Worm (Caenorhabditis elegans) whole organism, mixed stage, embryonic: ENCODE results near the gene srv-6.

Source experiments
- M03D4.4 ChIP-seq: sonication (generic microtip); optimal IDR thresholded peaks from 2 replicates; lab custom pipeline; 2017; ENCODE audit warnings: mild to moderate bottlenecking, missing genetic modification characterization, missing compliant biosample characterization
- blmp-1 ChIP-seq: fragments of 150-350 bp; optimal IDR thresholded peaks from 2 replicates; lab custom pipeline; 2014; ENCODE audit warnings: missing biosample characterization, missing genetic modification characterization
- ceh-39 ChIP-seq: fragments of 150-350 bp; optimal IDR thresholded peaks from 2 replicates; lab custom pipeline; 2014; ENCODE audit warnings: missing biosample characterization, missing genetic modification characterization
- ceh-83 ChIP-seq: fragments of 200-800 bp; sonication (Bioruptor generic); optimal IDR thresholded peaks from 2 replicates; lab custom pipeline; 2018; ENCODE audit warnings: mild to moderate bottlenecking, missing genetic modification characterization, missing compliant biosample characterization
- ces-1 ChIP-seq: fragments of 150-350 bp; optimal IDR thresholded peaks from 2 replicates; lab custom pipeline; 2014; ENCODE audit warnings: missing biosample characterization, missing genetic modification reagents, missing genetic modification characterization
- cnd-1 ChIP-seq: fragments of 200-800 bp; sonication (Bioruptor generic); optimal IDR thresholded peaks from 2 replicates; lab custom pipeline; 2018; ENCODE audit warnings: mild to moderate bottlenecking, missing genetic modification characterization, missing compliant biosample characterization
- drap-1 ChIP-seq: fragments of 200-800 bp; sonication (Bioruptor generic); optimal IDR thresholded peaks from 3 replicates; lab custom pipeline; 2018; ENCODE audit warnings: mild to moderate bottlenecking, missing genetic modification characterization, missing compliant biosample characterization
- elt-1 ChIP-seq: sonication (generic microtip); optimal IDR thresholded peaks from 2 replicates; lab custom pipeline; 2017; ENCODE audit warnings: missing genetic modification characterization, mild to moderate bottlenecking, missing compliant biosample characterization, antibody characterized with exemption, moderate library complexity, borderline replicate concordance; ENCODE audit not compliant: insufficient read depth
- elt-3 ChIP-seq: fragments of 150-350 bp; optimal IDR thresholded peaks from 2 replicates; lab custom pipeline; 2014; ENCODE audit warnings: missing biosample characterization, missing genetic modification characterization
- flh-1 ChIP-seq: fragments of 200-800 bp; sonication (Bioruptor generic); optimal IDR thresholded peaks from 2 replicates; lab custom pipeline; 2018; ENCODE audit warnings: mild to moderate bottlenecking, missing genetic modification characterization, moderate library complexity, missing compliant biosample characterization
- ham-2 ChIP-seq: fragments of 200-800 bp; sonication (Bioruptor generic); optimal IDR thresholded peaks from 2 replicates; lab custom pipeline; 2018; ENCODE audit warnings: mild to moderate bottlenecking, missing genetic modification characterization, missing compliant biosample characterization
- hlh-1 ChIP-seq: fragments of 150-350 bp; optimal IDR thresholded peaks from 2 replicates; lab custom pipeline; 2014; ENCODE audit warnings: missing biosample characterization, missing genetic modification reagents, missing genetic modification characterization
- lin-13 ChIP-seq: fragments of 150-350 bp; optimal IDR thresholded peaks from 2 replicates; lab custom pipeline; 2014; ENCODE audit warnings: missing biosample characterization, missing genetic modification characterization
- lin-32 ChIP-seq: fragments of 200-800 bp; sonication (Bioruptor generic); optimal IDR thresholded peaks from 2 replicates; lab custom pipeline; 2018; ENCODE audit warnings: mild to moderate bottlenecking, missing genetic modification characterization, missing compliant biosample characterization
- lsy-2 ChIP-seq: fragments of 150-350 bp; optimal IDR thresholded peaks from 2 replicates; lab custom pipeline; 2014; ENCODE audit warnings: missing biosample characterization, missing genetic modification characterization
- mab-5 ChIP-seq: fragments of 150-350 bp; optimal IDR thresholded peaks from 2 replicates; lab custom pipeline; 2014; ENCODE audit warnings: missing biosample characterization, missing genetic modification characterization
- mep-1 ChIP-seq: fragments of 150-350 bp; optimal IDR thresholded peaks from 2 replicates; lab custom pipeline; 2017; ENCODE audit warnings: missing biosample characterization, missing genetic modification reagents, missing genetic modification characterization, inconsistent platforms
- mls-2 ChIP-seq: sonication (generic microtip); optimal IDR thresholded peaks from 2 replicates; lab custom pipeline; 2016; ENCODE audit warnings: mild to moderate bottlenecking, missing genetic modification characterization, moderate library complexity, missing compliant biosample characterization
- nhr-12 ChIP-seq: fragments of 150-350 bp; optimal IDR thresholded peaks from 2 replicates; lab custom pipeline; 2014; ENCODE audit warnings: missing biosample characterization, missing genetic modification characterization
- nhr-2 ChIP-seq: fragments of 150-350 bp; optimal IDR thresholded peaks from 2 replicates; lab custom pipeline; 2014; ENCODE audit warnings: missing biosample characterization, missing genetic modification characterization
- nhr-237 ChIP-seq: fragments of 150-350 bp; optimal IDR thresholded peaks from 2 replicates; lab custom pipeline; 2014; ENCODE audit warnings: missing biosample characterization, missing genetic modification characterization
- nhr-28 ChIP-seq: fragments of 150-350 bp; optimal IDR thresholded peaks from 2 replicates; lab custom pipeline; 2014; ENCODE audit warnings: missing biosample characterization, missing genetic modification characterization
- nhr-76 ChIP-seq: sonication (generic microtip); optimal IDR thresholded peaks from 2 replicates; lab custom pipeline; 2017; ENCODE audit warnings: missing biosample characterization, missing genetic modification characterization
- pha-4 ChIP-seq: fragments of 150-350 bp; optimal IDR thresholded peaks from 2 replicates; lab custom pipeline; 2018; ENCODE audit warnings: missing biosample characterization, missing genetic modification reagents, missing genetic modification characterization
- sem-2 ChIP-seq: fragments of 200-800 bp; sonication (Bioruptor generic); optimal IDR thresholded peaks from 2 replicates; lab custom pipeline; 2018; ENCODE audit warnings: mild to moderate bottlenecking, missing genetic modification characterization, missing compliant biosample characterization
- snpc-4 ChIP-seq: fragments of 150-350 bp; optimal IDR thresholded peaks from 2 replicates; lab custom pipeline; 2014; ENCODE audit warnings: missing biosample characterization, missing genetic modification characterization
- sptf-1 ChIP-seq: sonication (generic microtip); optimal IDR thresholded peaks from 2 replicates; lab custom pipeline; 2017; ENCODE audit warnings: mild to moderate bottlenecking, missing genetic modification characterization, moderate library complexity, missing compliant biosample characterization
- tbx-8 ChIP-seq: fragments of 200-800 bp; sonication (Bioruptor generic); optimal IDR thresholded peaks from 2 replicates; lab custom pipeline; 2018; ENCODE audit warnings: mild to moderate bottlenecking, missing genetic modification characterization, moderate library complexity, missing compliant biosample characterization
- unc-120 ChIP-seq: sonication (generic microtip); optimal IDR thresholded peaks from 2 replicates; lab custom pipeline; 2017; ENCODE audit warnings: missing genetic modification characterization, missing compliant biosample characterization; ENCODE audit not compliant: poor library complexity, severe bottlenecking
- unc-39 ChIP-seq: fragments of 150-350 bp; optimal IDR thresholded peaks from 2 replicates; lab custom pipeline; 2014; ENCODE audit warnings: missing biosample characterization, missing genetic modification characterization
- unc-62 ChIP-seq: fragments of 150-350 bp; optimal IDR thresholded peaks from 2 replicates; lab custom pipeline; 2014; ENCODE audit warnings: missing biosample characterization, missing genetic modification reagents, missing genetic modification characterization
- zip-8 ChIP-seq: fragments of 150-350 bp; optimal IDR thresholded peaks from 2 replicates; lab custom pipeline; 2014; ENCODE audit warnings: missing biosample characterization, missing genetic modification characterization
- ztf-11 ChIP-seq: fragments of 150-350 bp; optimal IDR thresholded peaks from 2 replicates; lab custom pipeline; 2014; ENCODE audit warnings: missing biosample characterization, missing genetic modification characterization

The srv-6 gene

ce11 chrX:4222200-4222599, 34.7 kb upstream of the srv-6 start:
- TF ChIP-seq unc-39 (tag; lab: Kevin White, UChicago) (no peak), sem-2 (no peak), elt-1 (no peak), unc-120 (tag; lab: Kevin White, UChicago) (peak; percentile 20), mep-1 (tag; lab: Kevin White, UChicago) (no peak), elt-3 (tag; lab: Kevin White, UChicago) (no peak), nhr-12 (no peak), M03D4.4 (no peak), nhr-28 (tag; lab: Kevin White, UChicago) (no peak), lin-32 (no peak), lsy-2 (peak; percentile 72), ztf-11 (tag; lab: Kevin White, UChicago) (no peak), ces-1 (GFP tag; lab: Kevin White, UChicago) (no peak), unc-62 (GFP tag; lab: Kevin White, UChicago) (no peak), nhr-237 (tag; lab: Kevin White, UChicago) (no peak), mab-5 (no peak)

- TF ChIP-seq ham-2 (GFP tag; lab: Kevin White, UChicago): peak; percentile 100
- no peak for TF ChIP-seq flh-1 (GFP tag; lab: Kevin White, UChicago)
- no peak for TF ChIP-seq lin-32
- no peak for TF ChIP-seq snpc-4 (tag; lab: Kevin White, UChicago)
- no peak for TF ChIP-seq elt-3 (tag; lab: Kevin White, UChicago)
- peak; percentile 32 for TF ChIP-seq unc-62 (GFP tag; lab: Kevin White, UChicago)
- no peak for TF ChIP-seq mep-1 (tag; lab: Kevin White, UChicago)
- TF ChIP-seq sem-2: no peak
- no peak for TF ChIP-seq elt-1
- no peak for TF ChIP-seq nhr-28 (tag; lab: Kevin White, UChicago)
- TF ChIP-seq M03D4.4: no peak
- peak; percentile 32 for TF ChIP-seq mls-2 (tag; lab: Kevin White, UChicago)
- TF ChIP-seq nhr-76: no peak
- TF ChIP-seq lin-13 (tag; lab: Kevin White, UChicago): peak; percentile 54
- no peak for TF ChIP-seq ztf-11 (tag; lab: Kevin White, UChicago)
- peak; percentile 12 for TF ChIP-seq ceh-39 (tag; lab: Kevin White, UChicago)
- no peak for TF ChIP-seq nhr-2 (tag; lab: Kevin White, UChicago)
- no peak for TF ChIP-seq zip-8
- TF ChIP-seq unc-39 (tag; lab: Kevin White, UChicago): no peak
- no peak for TF ChIP-seq nhr-12
- TF ChIP-seq cnd-1 (tag; lab: Kevin White, UChicago): peak; percentile 26
- TF ChIP-seq unc-120 (tag; lab: Kevin White, UChicago): peak; percentile 61
- TF ChIP-seq lsy-2: no peak
- TF ChIP-seq hlh-1 (tag; lab: Kevin White, UChicago): peak; percentile 26
- TF ChIP-seq sptf-1 (tag; lab: Kevin White, UChicago): no peak
- no peak for TF ChIP-seq tbx-8 (GFP tag; lab: Kevin White, UChicago)
- peak; percentile 72 for TF ChIP-seq ces-1 (GFP tag; lab: Kevin White, UChicago)
- TF ChIP-seq drap-1 (GFP tag; lab: Kevin White, UChicago): no peak
- no peak for TF ChIP-seq ceh-83 (GFP tag; lab: Kevin White, UChicago)
- TF ChIP-seq blmp-1 (tag; lab: Kevin White, UChicago): no peak
- TF ChIP-seq pha-4 (tag; lab: Kevin White, UChicago): peak; percentile 55
- no peak for TF ChIP-seq mab-5
- TF ChIP-seq nhr-237 (tag; lab: Kevin White, UChicago): no peak
Observed at ce11 chrX:4222779-4223387, 34.0 kb upstream of the srv-6 start.

ce11 chrX:4235752-4236151, 21.1 kb upstream of the srv-6 start, which contains the start of gene rab-37:
Gene rab-37, minus strand, starts transcription at chrX:4235852.
- TF ChIP-seq elt-1 (no peak), unc-120 (tag; lab: Kevin White, UChicago) (no peak), cnd-1 (tag; lab: Kevin White, UChicago) (no peak), ztf-11 (tag; lab: Kevin White, UChicago) (no peak)
- TF ChIP-seq, all 35 proteins: peak for 0

DNA sequence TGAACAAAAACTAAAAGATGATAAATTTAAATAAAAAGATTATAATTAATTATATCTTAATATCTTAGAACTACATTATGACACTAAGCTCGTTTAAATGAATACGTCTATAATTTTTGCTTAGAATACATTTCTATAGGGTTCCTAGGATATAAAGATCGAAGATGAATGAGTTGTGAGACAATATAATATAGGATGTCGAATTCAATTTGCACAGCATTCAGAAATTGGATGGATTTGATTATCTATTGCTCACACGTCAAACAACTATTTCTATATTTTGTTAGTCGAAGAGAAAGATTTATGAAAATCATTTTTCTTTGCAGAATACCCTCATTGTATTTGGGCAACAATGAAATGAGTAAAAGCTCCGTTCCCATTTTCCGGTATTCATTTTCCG, 17.9 kb upstream of the srv-6 start:
- peak; percentile 80 for TF ChIP-seq ces-1 (GFP tag; lab: Kevin White, UChicago)
- no peak for TF ChIP-seq mls-2 (tag; lab: Kevin White, UChicago)
